Fruit fly (Drosophila melanogaster): ENCODE data around the gene p130CAS.

The p130CAS gene

DNA sequence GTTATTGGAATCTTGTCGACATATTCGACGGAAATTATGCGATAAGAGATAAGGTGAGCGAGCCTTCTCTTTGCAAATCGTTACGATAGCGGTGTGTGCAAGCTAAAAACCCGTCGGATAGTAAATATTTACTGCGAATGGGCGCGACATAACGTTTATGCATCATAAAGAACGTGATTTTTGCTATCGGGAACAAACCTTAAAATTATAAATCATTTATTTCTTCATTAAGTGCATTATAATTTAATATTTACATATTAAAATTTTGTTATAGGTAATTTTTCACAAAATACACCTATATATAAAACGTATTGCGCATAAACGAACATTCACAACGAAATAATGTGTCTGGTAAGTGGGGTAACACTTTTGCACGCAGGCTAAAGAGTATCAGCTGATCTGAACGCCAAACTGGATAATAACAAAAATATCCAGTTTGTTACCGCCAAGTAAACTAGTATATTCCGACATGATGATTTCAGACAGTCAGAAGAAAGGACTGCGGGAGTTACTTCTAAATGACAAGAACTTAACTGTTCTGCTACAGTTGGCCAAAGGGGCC lies 53.1 kb downstream of the p130CAS start, which contains the start of the genes Gk1 and CG13876 (continued):
- no peak for TF ChIP-seq sens (GFP tag)
- TF ChIP-seq bigmax (GFP tag; optimal IDR thresholded peaks at IDR 0.05) = peak; percentile 71
- peak; percentile 6 for TF ChIP-seq CG10565 (GFP tag; optimal IDR thresholded peaks at IDR 0.05)
- TF ChIP-seq CG43689 (GFP tag; IDR thresholded peaks at IDR 0.05) = peak; percentile 84
- peak; percentile 97 for TF ChIP-seq Sox102F (GFP tag; optimal IDR thresholded peaks at IDR 0.05)
- peak; percentile 97 for TF ChIP-seq B-H2 (GFP tag; optimal IDR thresholded peaks at IDR 0.05)
- no peak for TF ChIP-seq sc (optimal IDR thresholded peaks at IDR 0.05)
- peak; percentile 82 for TF ChIP-seq sc (GFP tag; optimal IDR thresholded peaks at IDR 0.05)
- TF ChIP-seq Lim3 (GFP tag; IDR thresholded peaks at IDR 0.05) = peak; percentile 29; the same call in 1 of the 2 replicates
- no peak for TF ChIP-seq HLH4C (GFP tag; IDR thresholded peaks at IDR 0.05; ENCODE audit: partially characterized antibody)
- TF ChIP-seq Blimp-1 (GFP tag; optimal IDR thresholded peaks at IDR 0.05) = peak; percentile 93
- TF ChIP-seq vvl (GFP tag; IDR thresholded peaks at IDR 0.05) = peak; percentile 98
- TF ChIP-seq Rfx (GFP tag; IDR thresholded peaks at IDR 0.05) = peak; percentile 95
- TF ChIP-seq CG11398 (GFP tag; optimal IDR thresholded peaks at IDR 0.05) = no peak
- peak; percentile 47 for TF ChIP-seq her (GFP tag; optimal IDR thresholded peaks at IDR 0.05)
- TF ChIP-seq otp (GFP tag; IDR thresholded peaks at IDR 0.05) = peak; percentile 87
- TF ChIP-seq Hr39 (optimal IDR thresholded peaks at IDR 0.05) = no peak
- peak; percentile 84 for TF ChIP-seq CG11085 (GFP tag; IDR thresholded peaks at IDR 0.05)
- TF ChIP-seq dan (GFP tag; IDR thresholded peaks at IDR 0.05) = no peak
- TF ChIP-seq Awh (GFP tag; IDR thresholded peaks at IDR 0.05) = peak; percentile 95
- TF ChIP-seq Dfd (GFP tag; optimal IDR thresholded peaks at IDR 0.05) = no peak
- peak; percentile 96 for TF ChIP-seq nom (GFP tag; optimal IDR thresholded peaks at IDR 0.05)
- TF ChIP-seq slou (GFP tag; optimal IDR thresholded peaks at IDR 0.05) = peak; percentile 72
- no peak for TF ChIP-seq amos (GFP tag; IDR thresholded peaks at IDR 0.05; ENCODE audit: partially characterized antibody)
- peak; percentile 33 to 88 for TF ChIP-seq crp (GFP tag; optimal IDR thresholded peaks at IDR 0.05)
- TF ChIP-seq gfzf (GFP tag; optimal IDR thresholded peaks at IDR 0.05) = no peak
- TF ChIP-seq CG31365 (tag; optimal IDR thresholded peaks at IDR 0.05) = peak; percentile 77
- TF ChIP-seq dimm (GFP tag; IDR thresholded peaks at IDR 0.05) = peak; percentile 82
- TF ChIP-seq Gsc (GFP tag; IDR thresholded peaks at IDR 0.05) = no peak
- TF ChIP-seq btn (GFP tag; optimal IDR thresholded peaks at IDR 0.05) = no peak
- TF ChIP-seq CG11456 (GFP tag; IDR thresholded peaks at IDR 0.05) = peak; percentile 82; the same call in 2 of the 3 replicates
- TF ChIP-seq CG13296 (GFP tag; optimal IDR thresholded peaks at IDR 0.05) = peak; percentile 97
- no peak for TF ChIP-seq Hey (tag; optimal IDR thresholded peaks at IDR 0.05)
- TF ChIP-seq CG16863 (GFP tag; optimal IDR thresholded peaks at IDR 0.05) = peak; percentile 21
- TF ChIP-seq nerfin-1 (tag; optimal IDR thresholded peaks at IDR 0.05) = peak; percentile 95
- TF ChIP-seq danr (GFP tag; IDR thresholded peaks at IDR 0.05) = peak; percentile 60; the same call in 1 of the 2 replicates
- TF ChIP-seq usp (GFP tag; optimal IDR thresholded peaks at IDR 0.05) = no peak
- TF ChIP-seq Dref (GFP tag; IDR thresholded peaks at IDR 0.05) = no peak
- TF ChIP-seq CG18011 (GFP tag; optimal IDR thresholded peaks at IDR 0.05) = peak; percentile 80
- peak; percentile 91 for TF ChIP-seq CG12219 (GFP tag; optimal IDR thresholded peaks at IDR 0.05)
- TF ChIP-seq CG7987 (GFP tag; optimal IDR thresholded peaks at IDR 0.05) = peak; percentile 89
- peak; percentile 3 for TF ChIP-seq CG8089 (GFP tag; optimal IDR thresholded peaks at IDR 0.05)
- TF ChIP-seq tgo (GFP tag; IDR thresholded peaks at IDR 0.05) = peak; percentile 94
- peak; percentile 48 to 81 for TF ChIP-seq Pdp1 (GFP tag; optimal IDR thresholded peaks at IDR 0.05)
- TF ChIP-seq tx (GFP tag; optimal IDR thresholded peaks at IDR 0.05) = no peak
- TF ChIP-seq jing (GFP tag; optimal IDR thresholded peaks at IDR 0.05) = no peak
- TF ChIP-seq CG11093 (GFP tag; IDR thresholded peaks at IDR 0.05) = peak; percentile 76
- peak; percentile 87 for TF ChIP-seq fd64A (GFP tag; optimal IDR thresholded peaks at IDR 0.05)
- TF ChIP-seq CG3065 (GFP tag; optimal IDR thresholded peaks at IDR 0.05) = peak; percentile 74
- TF ChIP-seq esg (GFP tag; conservative IDR thresholded peaks at IDR 0.05) = peak; percentile 85
- TF ChIP-seq CG10267 (tag; optimal IDR thresholded peaks at IDR 0.05) = peak; percentile 91

Data from whole organism, embryonic.